Worm (Caenorhabditis elegans) whole organism, L4/young adult: Measurements from ENCODE around the gene srt-35.

ENCODE experiments used
- W03F9.2 ChIP-seq: fragments of 150-350 bp; optimal IDR thresholded peaks from 2 replicates; lab custom pipeline; 2014; ENCODE audit warnings: missing biosample characterization, missing genetic modification characterization
- dao-5 ChIP-seq: sonication (generic microtip); optimal IDR thresholded peaks from 2 replicates; lab custom pipeline; 2016; ENCODE audit warnings: missing genotype, missing genetic modification characterization, moderate library complexity, missing compliant biosample characterization
- him-1 ChIP-seq: sonication (generic microtip); optimal IDR thresholded peaks from 2 replicates; lab custom pipeline; 2016; ENCODE audit warnings: missing genotype, missing genetic modification reagents, missing genetic modification characterization, missing compliant biosample characterization

DNA sequence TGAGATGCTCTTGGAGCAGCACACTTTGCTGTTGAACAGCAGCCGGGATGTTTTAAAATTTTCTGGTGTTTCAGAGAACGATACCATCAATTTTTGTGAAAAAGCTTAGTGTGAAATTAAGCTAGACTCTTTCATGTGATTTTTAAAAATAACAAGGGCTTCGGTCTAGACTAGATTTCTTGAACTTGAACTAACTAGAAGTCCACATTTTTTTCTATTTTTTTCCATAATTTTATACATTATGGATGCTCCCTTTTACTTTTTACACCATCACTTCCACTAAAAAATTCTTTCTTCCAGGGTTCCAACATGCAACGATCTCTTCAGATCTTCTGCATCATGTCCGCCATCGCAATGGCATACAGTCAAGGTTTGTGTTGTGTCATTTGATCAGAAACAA is 28.3 kb downstream of the srt-35 start, which contains the start of gene nlp-13:
- no peak for TF ChIP-seq him-1 (tag; lab: Kevin White, UChicago)
- TF ChIP-seq W03F9.2 (tag; lab: Kevin White, UChicago), result no peak
- TF ChIP-seq dao-5 (tag; lab: Kevin White, UChicago), result no peak
